Worm (Caenorhabditis elegans) whole organism, young adult: ENCODE data around the gene srbc-23.

Experiments
- B0035.1 ChIP-seq: sonication (generic microtip); optimal IDR thresholded peaks from 2 replicates; lab custom pipeline; 2016; ENCODE audit warnings: missing genetic modification characterization, mild to moderate bottlenecking, missing compliant biosample characterization, missing genotype, missing genetic modification reagents
- B0261.1 ChIP-seq: sonication (generic microtip); optimal IDR thresholded peaks from 2 replicates; lab custom pipeline; 2016; ENCODE audit warnings: mild to moderate bottlenecking, missing genetic modification characterization, moderate library complexity, missing compliant biosample characterization
- C06A6.2 ChIP-seq: fragments of 200-800 bp; sonication (Bioruptor generic); conservative IDR thresholded peaks from 2 replicates; pipeline ENCODE4 v1.3.6; 2022; ENCODE audit warnings: missing genetic modification characterization, missing compliant biosample characterization
- D2030.7 ChIP-seq: fragments of 200-800 bp; sonication (Bioruptor generic); IDR thresholded peaks from 2 replicates; pipeline ENCODE4 v1.3.6; 2022; ENCODE audit warnings: missing genetic modification reagents, missing genetic modification characterization, missing compliant biosample characterization
- F10E7.11 ChIP-seq: sonication (generic microtip); optimal IDR thresholded peaks from 2 replicates; lab custom pipeline; 2017; ENCODE audit warnings: mild to moderate bottlenecking, missing genetic modification characterization, moderate library complexity, missing compliant biosample characterization
- F33H1.4 ChIP-seq: fragments of 200-800 bp; sonication (Bioruptor generic); IDR thresholded peaks from 2 replicates; pipeline ENCODE4 v1.3.6; 2022; ENCODE audit warnings: missing genetic modification reagents, missing genetic modification characterization, missing compliant biosample characterization
- F37B4.10 ChIP-seq: fragments of 200-800 bp; sonication (Bioruptor generic); IDR thresholded peaks from 2 replicates; pipeline ENCODE4 v1.3.6; 2022; ENCODE audit warnings: missing genetic modification characterization, missing compliant biosample characterization
- T07F8.4 ChIP-seq: sonication (generic microtip); optimal IDR thresholded peaks from 2 replicates; lab custom pipeline; 2016; ENCODE audit warnings: mild to moderate bottlenecking, missing genetic modification characterization, moderate library complexity, missing compliant biosample characterization
- Y53F4B.3 ChIP-seq: fragments of 200-800 bp; sonication (Bioruptor generic); IDR thresholded peaks from 2 replicates; pipeline ENCODE4 v1.3.6; 2022; ENCODE audit warnings: missing genetic modification reagents, missing genetic modification characterization, missing compliant biosample characterization
- Y95B8A.8 ChIP-seq: fragments of 200-800 bp; sonication (Bioruptor generic); IDR thresholded peaks from 2 replicates; pipeline ENCODE4 v1.3.6; 2022; ENCODE audit warnings: missing genetic modification reagents, missing genetic modification characterization, missing compliant biosample characterization
- bed-1 ChIP-seq: fragments of 200-800 bp; sonication (Bioruptor generic); IDR thresholded peaks from 2 replicates; pipeline ENCODE4 v1.3.6; 2022; ENCODE audit warnings: missing genetic modification reagents, missing genetic modification characterization, missing compliant biosample characterization
- ceh-40 ChIP-seq: fragments of 200-800 bp; sonication (Bioruptor generic); IDR thresholded peaks from 2 replicates; pipeline ENCODE4 v1.3.6; 2022; ENCODE audit warnings: missing genetic modification characterization, missing compliant biosample characterization
- ceh-91 ChIP-seq: fragments of 200-800 bp; sonication (Bioruptor generic); IDR thresholded peaks from 2 replicates; pipeline ENCODE4 v1.3.6; 2022; ENCODE audit warnings: missing genetic modification reagents, missing genetic modification characterization, missing compliant biosample characterization
- die-1 ChIP-seq: sonication (generic microtip); optimal IDR thresholded peaks from 2 replicates; lab custom pipeline; 2016; ENCODE audit warnings: missing genotype, mild to moderate bottlenecking, missing genetic modification characterization, missing compliant biosample characterization
- fkh-3 ChIP-seq: sonication (generic microtip); optimal IDR thresholded peaks from 2 replicates; lab custom pipeline; 2016; ENCODE audit warnings: mild to moderate bottlenecking, missing genetic modification characterization, missing compliant biosample characterization
- hlh-26 ChIP-seq: fragments of 200-800 bp; sonication (Bioruptor generic); conservative IDR thresholded peaks from 2 replicates; pipeline ENCODE4 v1.3.6; 2022; ENCODE audit warnings: missing genetic modification reagents, missing genetic modification characterization, missing compliant biosample characterization
- hmg-20 ChIP-seq: fragments of 200-800 bp; sonication (Bioruptor generic); IDR thresholded peaks from 2 replicates; pipeline ENCODE4 v1.3.6; 2022; ENCODE audit warnings: missing genetic modification reagents, missing genetic modification characterization, missing compliant biosample characterization
- let-526 ChIP-seq: fragments of 200-800 bp; sonication (Bioruptor generic); IDR thresholded peaks from 2 replicates; pipeline ENCODE4 v1.3.6; 2022; ENCODE audit warnings: missing genetic modification reagents, missing genetic modification characterization, missing compliant biosample characterization
- lsy-27 ChIP-seq: sonication (generic microtip); optimal IDR thresholded peaks from 2 replicates; lab custom pipeline; 2017; ENCODE audit warnings: missing genetic modification characterization, mild to moderate bottlenecking, missing compliant biosample characterization, antibody characterized with exemption, missing genotype, borderline replicate concordance; ENCODE audit not compliant: insufficient read depth
- madf-10 ChIP-seq: sonication (generic microtip); optimal IDR thresholded peaks from 2 replicates; lab custom pipeline; 2016; ENCODE audit warnings: mild to moderate bottlenecking, missing genetic modification characterization, missing compliant biosample characterization
- mcd-1 ChIP-seq: fragments of 200-800 bp; sonication (Bioruptor generic); IDR thresholded peaks from 2 replicates; pipeline ENCODE4 v1.3.6; 2022; ENCODE audit warnings: missing genetic modification reagents, missing genetic modification characterization, missing compliant biosample characterization
- nfya-1 ChIP-seq: sonication (generic microtip); optimal IDR thresholded peaks from 2 replicates; lab custom pipeline; 2017; ENCODE audit warnings: antibody characterized with exemption, missing compliant biosample characterization, missing genetic modification characterization, borderline replicate concordance; ENCODE audit not compliant: insufficient read depth
- nhr-80 ChIP-seq: sonication (generic microtip); optimal IDR thresholded peaks from 2 replicates; lab custom pipeline; 2016; ENCODE audit warnings: missing genetic modification characterization, missing compliant biosample characterization
- rpc-1 ChIP-seq, 2 experiments: fragments of 150-350 bp in 1 of 2; sonication (generic microtip) in 1 of 2; optimal IDR thresholded peaks; 2 replicates each; lab custom pipeline; 2014 to 2018; ENCODE audit warnings: missing biosample characterization in 1 of 2, missing genetic modification characterization in 1 of 2, missing genetic modification reagents in 1 of 2, missing genotype in 1 of 2
- snpc-1.1 ChIP-seq: sonication (generic microtip); optimal IDR thresholded peaks from 2 replicates; lab custom pipeline; 2017; ENCODE audit warnings: missing genetic modification characterization, mild to moderate bottlenecking, missing compliant biosample characterization, antibody characterized with exemption, moderate library complexity, missing genotype, missing genetic modification reagents; ENCODE audit not compliant: insufficient read depth
- snpc-4 ChIP-seq, 5 experiments: fragments of 150-350 bp in 1 of 5; sonication (generic microtip) in 4 of 5; optimal IDR thresholded peaks; 2 replicates each; lab custom pipeline; 2014 to 2018; ENCODE audit warnings: missing genetic modification characterization in 5 of 5, missing biosample characterization in 3 of 5, antibody characterized with exemption in 2 of 5, mild to moderate bottlenecking in 2 of 5, missing compliant biosample characterization in 2 of 5, missing genotype in 2 of 5, moderate library complexity in 2 of 5, missing genetic modification reagents in 1 of 5
- sptf-2 ChIP-seq: fragments of 200-800 bp; sonication (Bioruptor generic); optimal IDR thresholded peaks from 2 replicates; lab custom pipeline; 2018; ENCODE audit warnings: mild to moderate bottlenecking, missing genetic modification characterization, missing compliant biosample characterization
- zfh-2 ChIP-seq: fragments of 200-800 bp; sonication (Bioruptor generic); conservative IDR thresholded peaks from 2 replicates; pipeline ENCODE4 v1.3.6; 2022; ENCODE audit warnings: missing genetic modification reagents, missing genetic modification characterization, missing compliant biosample characterization
- ztf-26 ChIP-seq: sonication (generic microtip); optimal IDR thresholded peaks from 2 replicates; lab custom pipeline; 2017; ENCODE audit warnings: missing genetic modification characterization, missing compliant biosample characterization

srbc-23 gene

DNA sequence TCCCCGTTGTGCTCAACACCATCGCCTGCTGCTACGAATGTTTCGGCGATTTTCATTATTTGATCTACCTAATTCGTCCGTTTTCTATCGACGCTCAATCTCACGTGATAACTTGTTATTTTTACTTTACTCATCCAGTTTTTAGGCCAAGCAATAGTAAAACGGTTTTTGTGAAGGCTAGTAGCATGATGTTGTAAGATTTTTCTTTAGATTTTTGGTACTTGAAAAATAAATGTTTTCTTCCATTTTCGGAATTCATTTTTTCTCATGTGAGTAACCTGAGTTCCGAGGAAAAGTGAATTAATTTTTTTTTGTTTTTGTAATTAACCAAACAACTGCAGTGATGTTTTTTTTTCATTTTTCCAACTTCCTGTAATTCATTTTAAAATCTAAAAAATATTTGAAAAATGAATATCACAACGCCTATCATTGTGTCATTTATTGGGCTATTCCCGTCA, 24.0 kb downstream of the srbc-23 start, which contains the start of gene srbc-17 (continued):
- no peak for TF ChIP-seq snpc-1.1 (tag; lab: Kevin White, UChicago)

DNA sequence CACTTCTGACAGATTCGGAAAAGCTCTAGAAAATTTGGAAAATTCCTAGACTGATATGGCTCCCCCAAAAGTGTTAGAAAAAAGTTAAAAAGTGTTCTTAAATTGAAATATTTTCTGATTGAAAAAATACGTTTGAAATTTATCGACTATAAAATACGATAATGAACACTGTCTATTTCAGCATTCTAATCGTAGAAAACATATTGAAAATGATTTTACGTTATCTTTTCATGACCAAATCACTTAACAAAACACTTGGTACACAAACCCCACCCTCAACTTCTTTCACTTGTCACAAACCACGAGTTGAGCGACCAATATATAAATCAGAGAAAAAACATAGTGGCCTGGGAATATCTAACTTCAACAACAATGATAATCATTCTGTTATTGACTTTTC, 25.8 kb downstream of the srbc-23 start, which contains the start of gene cyp-33C1:
cyp-33C1 (plus strand) TSS at position 301 of the 400 bp plus-strand sequence.
- TF ChIP-seq F10E7.11 (tag; lab: Kevin White, UChicago) (no peak), mcd-1 (GFP tag; lab: Robert Waterston, UW) (no peak), F33H1.4 (GFP tag; lab: Robert Waterston, UW) (no peak), C06A6.2 (GFP tag; lab: Robert Waterston, UW) (no peak), nhr-80 (tag; lab: Kevin White, UChicago) (no peak), Y95B8A.8 (GFP tag; lab: Robert Waterston, UW) (no peak), sptf-2 (no peak), T07F8.4 (tag; lab: Kevin White, UChicago) (no peak), bed-1 (GFP tag; lab: Robert Waterston, UW) (no peak), hlh-26 (no peak), ceh-40 (GFP tag; lab: Robert Waterston, UW) (no peak), snpc-4 (GFP tag; optimal IDR thresholded peaks at IDR 0.05; lab: Kevin White, UChicago) (no peak), snpc-4 (tag; optimal IDR thresholded peaks at IDR 0.05; lab: Kevin White, UChicago) (no peak), ceh-91 (GFP tag; lab: Robert Waterston, UW) (no peak), fkh-3 (no peak)

DNA sequence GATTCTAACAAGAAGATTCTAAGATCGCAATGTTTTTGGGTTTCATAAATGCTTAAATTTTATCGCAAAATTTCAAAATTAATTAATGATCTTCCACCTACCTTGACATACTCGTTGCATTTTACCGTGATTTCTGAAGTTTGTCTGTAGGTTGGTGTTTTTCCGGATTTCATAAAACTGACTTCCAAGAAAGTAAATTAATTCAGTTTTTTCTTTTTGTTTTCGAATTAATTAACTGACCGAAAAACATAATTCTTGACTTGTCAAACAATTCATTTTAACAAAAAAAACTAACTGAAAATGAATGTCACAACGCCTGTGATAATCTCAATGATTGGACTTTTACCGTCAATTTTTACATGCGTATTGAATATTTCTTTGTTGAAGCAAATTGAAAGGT, 28.4 kb downstream of the srbc-23 start, which contains the start of gene srbc-16:
srbc-16 (plus strand) TSS at position 301 of the 400 bp plus-strand sequence.
- TF ChIP-seq hmg-20 (GFP tag; lab: Robert Waterston, UW): no peak
- TF ChIP-seq fkh-3: no peak
- TF ChIP-seq die-1: no peak
- no peak for TF ChIP-seq B0261.1 (tag; lab: Kevin White, UChicago)

DNA sequence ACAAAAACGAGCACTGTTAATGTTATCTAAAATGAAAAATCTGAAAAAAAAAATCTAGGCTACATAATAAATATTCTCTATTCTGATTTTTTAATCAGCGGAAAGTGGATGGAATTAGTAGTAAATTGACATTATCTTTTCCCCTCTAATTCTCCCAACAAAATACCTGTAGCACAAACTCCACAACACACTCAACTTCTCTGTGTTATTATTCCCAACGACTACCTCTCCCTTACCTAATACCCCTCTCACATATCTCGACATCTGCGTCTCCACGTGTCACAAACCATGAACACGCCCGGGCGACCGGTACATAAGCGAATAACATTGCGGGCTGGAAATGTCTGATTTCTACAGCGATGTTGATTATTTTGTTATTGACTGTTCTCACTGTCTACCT, 29.8 kb downstream of the srbc-23 start, which contains the start of gene cyp-33C2:
cyp-33C2 (plus strand) TSS at position 327 of the 400 bp plus-strand sequence.
- no peak for TF ChIP-seq B0035.1
- TF ChIP-seq nhr-80 (tag; lab: Kevin White, UChicago): peak; percentile 51
- peak; percentile 28; the same call in 1 of the 2 replicates for TF ChIP-seq let-526 (GFP tag; lab: Robert Waterston, UW)

DNA sequence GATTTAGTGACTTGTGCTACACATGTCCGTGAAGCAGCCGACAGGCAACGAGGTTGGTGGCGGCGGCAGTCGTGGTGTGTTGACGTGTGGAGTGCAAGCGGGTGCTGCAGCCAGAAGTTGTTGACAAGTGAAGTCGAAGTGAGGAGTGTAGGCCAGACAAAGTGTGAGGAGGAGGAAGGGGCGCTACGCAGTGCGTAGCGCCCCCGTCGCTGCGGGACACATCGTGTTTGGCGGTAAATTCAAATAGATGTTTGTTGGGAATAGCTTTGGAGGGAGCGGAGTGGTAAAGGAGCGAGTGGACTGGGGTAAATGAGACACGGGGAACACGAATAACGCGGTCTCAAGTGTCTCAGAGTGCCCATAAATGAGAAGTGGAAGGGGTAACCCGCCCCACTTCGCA, 32.1 kb downstream of the srbc-23 start:
- TF ChIP-seq bed-1 (GFP tag; lab: Robert Waterston, UW) (no peak), rpc-1 (optimal IDR thresholded peaks at IDR 0.05; lab: Kevin White, UChicago) (no peak), rpc-1 (tag; optimal IDR thresholded peaks at IDR 0.05; lab: Kevin White, UChicago) (no peak), T07F8.4 (tag; lab: Kevin White, UChicago) (no peak), nfya-1 (tag; lab: Kevin White, UChicago) (no peak), zfh-2 (GFP tag; lab: Robert Waterston, UW) (0 out of 2 replicates have a peak, but pooled peaks have one; percentile 44), ztf-26 (tag; lab: Kevin White, UChicago) (no peak), D2030.7 (no peak), madf-10 (tag; lab: Kevin White, UChicago) (no peak), F37B4.10 (0 out of 2 replicates have a peak, but pooled peaks have one; percentile 47), lsy-27 (tag; lab: Kevin White, UChicago) (no peak), Y53F4B.3 (GFP tag; lab: Robert Waterston, UW) (no peak)
- TF ChIP-seq, all 124 proteins: peak for 2
